Worm (Caenorhabditis elegans): ENCODE data around the gene dpy-21.

Gene dpy-21

ce11 chrV:17952280-17952679 lies 3.3 kb upstream of the dpy-21 start:
- no peak for TF ChIP-seq mdl-1 (tag; optimal IDR thresholded peaks at IDR 0.05)
- no peak for TF ChIP-seq sea-2 (GFP tag; optimal IDR thresholded peaks at IDR 0.05)
- no peak for TF ChIP-seq pha-4 (tag; optimal IDR thresholded peaks at IDR 0.05)
- no peak for TF ChIP-seq nhr-11 (tag; optimal IDR thresholded peaks at IDR 0.05)
- TF ChIP-seq lin-15B (tag; optimal IDR thresholded peaks at IDR 0.05), result no peak
- TF ChIP-seq ceh-28 (tag; optimal IDR thresholded peaks at IDR 0.05), result no peak
- TF ChIP-seq unc-39 (tag; optimal IDR thresholded peaks at IDR 0.05), result no peak

- TF ChIP-seq sea-2 (GFP tag; optimal IDR thresholded peaks at IDR 0.05) (no peak), snpc-4 (tag; optimal IDR thresholded peaks at IDR 0.05) (peak; percentile 85), pha-4 (tag; optimal IDR thresholded peaks at IDR 0.05) (peak; percentile 95), nhr-77 (tag; optimal IDR thresholded peaks at IDR 0.05) (no peak), nhr-43 (tag; optimal IDR thresholded peaks at IDR 0.05; ENCODE audit: poor library complexity, severe bottlenecking) (peak; percentile 74), nhr-12 (tag; optimal IDR thresholded peaks at IDR 0.05) (no peak), lin-39 (tag; optimal IDR thresholded peaks at IDR 0.05) (peak; percentile 95), fkh-10 (GFP tag; optimal IDR thresholded peaks at IDR 0.05) (peak; percentile 27), fkh-2 (tag; optimal IDR thresholded peaks at IDR 0.05) (no peak), skn-1 (tag; optimal IDR thresholded peaks at IDR 0.05) (peak; percentile 82), eor-1 (tag; optimal IDR thresholded peaks at IDR 0.05) (no peak), ceh-16 (tag; optimal IDR thresholded peaks at IDR 0.05) (no peak), mdl-1 (tag; optimal IDR thresholded peaks at IDR 0.05) (peak; percentile 51), jun-1 (tag; optimal IDR thresholded peaks at IDR 0.05) (peak; percentile 83), nhr-25 (tag; optimal IDR thresholded peaks at IDR 0.05) (peak; percentile 97), egl-5 (tag; optimal IDR thresholded peaks at IDR 0.05) (peak; percentile 54), ama-1 (optimal IDR thresholded peaks at IDR 0.05) (peak; percentile 67), mml-1 (tag; optimal IDR thresholded peaks at IDR 0.05) (no peak), pqm-1 (tag; optimal IDR thresholded peaks at IDR 0.05) (peak; percentile 84), hmg-11 (tag; optimal IDR thresholded peaks at IDR 0.05) (peak; percentile 100), ztf-11 (tag; optimal IDR thresholded peaks at IDR 0.05) (no peak), elt-1 (tag; optimal IDR thresholded peaks at IDR 0.05) (peak; percentile 13), daf-12 (tag; optimal IDR thresholded peaks at IDR 0.05) (no peak), nfya-1 (tag; optimal IDR thresholded peaks at IDR 0.05; ENCODE audit: insufficient read depth) (peak; percentile 96), ceh-82 (tag; optimal IDR thresholded peaks at IDR 0.05) (peak; percentile 65), nhr-23 (tag; optimal IDR thresholded peaks at IDR 0.05) (peak; percentile 91), unc-62 (GFP tag; optimal IDR thresholded peaks at IDR 0.05) (peak; percentile 59), egl-27 (tag; optimal IDR thresholded peaks at IDR 0.05) (peak; percentile 79), unc-39 (tag; optimal IDR thresholded peaks at IDR 0.05) (no peak), elt-2 (tag; optimal IDR thresholded peaks at IDR 0.05) (peak; percentile 92), nhr-28 (tag; optimal IDR thresholded peaks at IDR 0.05) (no peak), tbx-2 (tag; optimal IDR thresholded peaks at IDR 0.05) (peak; percentile 76), ceh-28 (tag; optimal IDR thresholded peaks at IDR 0.05) (peak; percentile 83), zag-1 (tag; optimal IDR thresholded peaks at IDR 0.05) (no peak), ztf-4 (tag; optimal IDR thresholded peaks at IDR 0.05) (no peak), lsy-12 (tag; optimal IDR thresholded peaks at IDR 0.05) (peak; percentile 85), nhr-237 (tag; optimal IDR thresholded peaks at IDR 0.05) (no peak), fos-1 (tag; optimal IDR thresholded peaks at IDR 0.05) (no peak), lin-15B (tag; optimal IDR thresholded peaks at IDR 0.05) (peak; percentile 96), nhr-76 (tag; optimal IDR thresholded peaks at IDR 0.05) (no peak), aly-2 (tag; optimal IDR thresholded peaks at IDR 0.05) (peak; percentile 6), nhr-67 (tag; optimal IDR thresholded peaks at IDR 0.05) (no peak), ceh-9 (tag; optimal IDR thresholded peaks at IDR 0.05) (no peak), nhr-11 (tag; optimal IDR thresholded peaks at IDR 0.05) (peak; percentile 78), ZK546.5 (tag; optimal IDR thresholded peaks at IDR 0.05) (no peak), R02D3.7 (tag; optimal IDR thresholded peaks at IDR 0.05) (peak; percentile 78), elt-3 (tag; optimal IDR thresholded peaks at IDR 0.05) (no peak)
These were observed 2.4 kb upstream of the dpy-21 start, which contains the start of gene Y59A8B.24 for ce11 chrV:17951172-17951999. Y59A8B.24 (plus strand) TSS chrV:17951949.

Data from whole organism, L3 larva.